Fruit fly (Drosophila melanogaster) whole organism, embryonic: Measurements from ENCODE around the gene CG44437.

ENCODE experiments used
- B-H2 ChIP-seq: fragments of 200-800 bp; sonication (Bioruptor generic); optimal IDR thresholded peaks from 2 replicates; lab custom pipeline; 2018; ENCODE audit warnings: missing biosample characterization, mild to moderate bottlenecking, missing genetic modification characterization
- CG10366 ChIP-seq: fragments of 200-800 bp; sonication (Bioruptor generic); IDR thresholded peaks from 2 replicates; pipeline ENCODE4 v1.3.6; 2022; ENCODE audit warnings: missing biosample characterization, missing genetic modification characterization
- CG10654 ChIP-seq: fragments of 200-800 bp; sonication (Bioruptor generic); optimal IDR thresholded peaks from 2 replicates; lab custom pipeline; 2016; ENCODE audit warnings: missing biosample characterization, missing genetic modification characterization
- CG10979 ChIP-seq: fragments of 200-800 bp; sonication (Bioruptor generic); optimal IDR thresholded peaks from 2 replicates; lab custom pipeline; 2018; ENCODE audit warnings: missing biosample characterization, mild to moderate bottlenecking, missing genetic modification characterization, moderate library complexity
- CG11085 ChIP-seq: fragments of 200-800 bp; sonication (Bioruptor generic); IDR thresholded peaks from 2 replicates; pipeline ENCODE4 v1.3.6; 2022; ENCODE audit warnings: missing biosample characterization, missing genetic modification characterization
- CG11093 ChIP-seq: fragments of 200-800 bp; sonication (Bioruptor generic); IDR thresholded peaks from 3 replicates; pipeline ENCODE4 v1.3.6; 2022; ENCODE audit warnings: missing biosample characterization, missing genetic modification characterization
- CG12155 ChIP-seq: fragments of 200-800 bp; sonication (Bioruptor generic); optimal IDR thresholded peaks from 3 replicates; lab custom pipeline; 2016; ENCODE audit warnings: missing biosample characterization, missing genetic modification characterization
- CG13775 ChIP-seq: fragments of 200-800 bp; sonication (Bioruptor generic); optimal IDR thresholded peaks from 3 replicates; lab custom pipeline; 2017; ENCODE audit warnings: missing biosample characterization, mild to moderate bottlenecking, missing genetic modification characterization
- CG2875 ChIP-seq: fragments of 200-800 bp; sonication (Bioruptor generic); optimal IDR thresholded peaks from 2 replicates; lab custom pipeline; 2017; ENCODE audit warnings: missing biosample characterization, mild to moderate bottlenecking, missing genetic modification characterization, missing genetic modification reagents
- CG30403 ChIP-seq: fragments of 200-800 bp; sonication (Bioruptor generic); optimal IDR thresholded peaks from 3 replicates; lab custom pipeline; 2016; ENCODE audit warnings: missing biosample characterization, missing genetic modification characterization
- CG3281 ChIP-seq: fragments of 200-800 bp; sonication (Bioruptor generic); optimal IDR thresholded peaks from 3 replicates; lab custom pipeline; 2017; ENCODE audit warnings: missing biosample characterization, mild to moderate bottlenecking, missing genetic modification characterization
- CG3847 ChIP-seq: fragments of 200-800 bp; sonication (Bioruptor generic); IDR thresholded peaks from 2 replicates; pipeline ENCODE4 v1.3.6; 2022; ENCODE audit warnings: missing biosample characterization, missing genetic modification characterization
- CG6689 ChIP-seq: fragments of 200-800 bp; sonication (Bioruptor generic); IDR thresholded peaks from 2 replicates; pipeline ENCODE4 v1.3.6; 2022; ENCODE audit warnings: missing biosample characterization, missing genetic modification characterization
- CG7786 ChIP-seq: fragments of 200-800 bp; sonication (Bioruptor generic); optimal IDR thresholded peaks from 2 replicates; lab custom pipeline; 2016; ENCODE audit warnings: missing biosample characterization, missing genetic modification characterization
- CG7839 ChIP-seq: fragments of 200-800 bp; sonication (Bioruptor generic); optimal IDR thresholded peaks from 3 replicates; lab custom pipeline; 2018; ENCODE audit warnings: missing biosample characterization, mild to moderate bottlenecking, missing genetic modification characterization, moderate library complexity
- CG8388 ChIP-seq: fragments of 200-800 bp; sonication (Bioruptor generic); optimal IDR thresholded peaks from 2 replicates; lab custom pipeline; 2019; ENCODE audit warnings: missing biosample characterization, mild to moderate bottlenecking, missing genetic modification characterization, moderate library complexity
- CG8765 ChIP-seq: fragments of 200-800 bp; sonication (Bioruptor generic); IDR thresholded peaks from 2 replicates; pipeline ENCODE4 v1.3.6; 2022; ENCODE audit warnings: missing biosample characterization, missing genetic modification characterization
- CG8944 ChIP-seq: fragments of 200-800 bp; sonication (Bioruptor generic); optimal IDR thresholded peaks from 3 replicates; lab custom pipeline; 2016; ENCODE audit warnings: missing biosample characterization, missing genetic modification characterization
- CoRest ChIP-seq: fragments of 200-800 bp; sonication (Bioruptor generic); optimal IDR thresholded peaks from 3 replicates; lab custom pipeline; 2018; ENCODE audit warnings: missing biosample characterization, mild to moderate bottlenecking, missing genetic modification characterization, moderate library complexity
- Hmr ChIP-seq: fragments of 200-800 bp; sonication (Bioruptor generic); optimal IDR thresholded peaks from 3 replicates; lab custom pipeline; 2017; ENCODE audit warnings: mild to moderate bottlenecking, missing biosample characterization, missing genetic modification reagents, missing genetic modification characterization
- Hr3 ChIP-seq: fragments of 200-800 bp; sonication (Bioruptor generic); optimal IDR thresholded peaks from 3 replicates; lab custom pipeline; 2016; ENCODE audit warnings: missing biosample characterization, missing genetic modification characterization
- Hsf ChIP-seq: fragments of 200-800 bp; sonication (Bioruptor generic); optimal IDR thresholded peaks from 3 replicates; lab custom pipeline; 2016; ENCODE audit warnings: missing biosample characterization, missing genetic modification characterization
- Max ChIP-seq: fragments of 200-800 bp; sonication (Bioruptor generic); optimal IDR thresholded peaks from 2 replicates; lab custom pipeline; 2016; ENCODE audit warnings: missing biosample characterization, mild to moderate bottlenecking, missing genetic modification characterization
- Nf-YA ChIP-seq: fragments of 200-800 bp; sonication (Bioruptor generic); IDR thresholded peaks from 2 replicates; pipeline ENCODE4 v1.3.6; 2022; ENCODE audit warnings: missing biosample characterization, missing genetic modification characterization
- Oli ChIP-seq: fragments of 200-800 bp; sonication (Bioruptor generic); optimal IDR thresholded peaks from 2 replicates; lab custom pipeline; 2018; ENCODE audit warnings: missing biosample characterization, mild to moderate bottlenecking, missing genetic modification characterization, moderate library complexity
- Opbp ChIP-seq: fragments of 200-800 bp; sonication (Bioruptor generic); IDR thresholded peaks from 3 replicates; pipeline ENCODE4 v1.3.6; 2022; ENCODE audit warnings: missing biosample characterization, missing genetic modification characterization; ENCODE audit not compliant: partially characterized antibody
- Optix ChIP-seq: fragments of 200-800 bp; sonication (Bioruptor generic); IDR thresholded peaks from 3 replicates; pipeline ENCODE4 v1.3.6; 2022; ENCODE audit warnings: missing biosample characterization, missing genetic modification characterization
- Spps ChIP-seq: fragments of 200-800 bp; sonication (Bioruptor generic); optimal IDR thresholded peaks from 2 replicates; lab custom pipeline; 2018; ENCODE audit warnings: missing biosample characterization, mild to moderate bottlenecking, missing genetic modification characterization
- Ssrp ChIP-seq: fragments of 200-800 bp; sonication (Bioruptor generic); optimal IDR thresholded peaks from 2 replicates; lab custom pipeline; 2018; ENCODE audit warnings: missing biosample characterization, mild to moderate bottlenecking, missing genetic modification characterization, moderate library complexity
- amos ChIP-seq: fragments of 200-800 bp; sonication (Bioruptor generic); IDR thresholded peaks from 2 replicates; pipeline ENCODE4 v1.3.6; 2022; ENCODE audit warnings: missing biosample characterization, missing genetic modification characterization; ENCODE audit not compliant: partially characterized antibody
- ap ChIP-seq: fragments of 200-800 bp; sonication (Bioruptor generic); IDR thresholded peaks from 2 replicates; pipeline ENCODE4 v1.3.6; 2022; ENCODE audit warnings: missing biosample characterization, missing genetic modification characterization
- chm ChIP-seq: fragments of 200-800 bp; sonication (Bioruptor generic); IDR thresholded peaks from 2 replicates; pipeline ENCODE4 v1.3.6; 2022; ENCODE audit warnings: missing biosample characterization, missing genetic modification characterization
- dmrt99B ChIP-seq: fragments of 200-800 bp; sonication (Bioruptor generic); optimal IDR thresholded peaks from 2 replicates; lab custom pipeline; 2018; ENCODE audit warnings: missing biosample characterization, mild to moderate bottlenecking, missing genetic modification characterization, moderate library complexity
- en ChIP-seq: fragments of 200-800 bp; sonication (Bioruptor generic); optimal IDR thresholded peaks from 2 replicates; lab custom pipeline; 2016; ENCODE audit warnings: missing biosample characterization, missing genetic modification characterization
- gem ChIP-seq: fragments of 200-800 bp; sonication (Bioruptor generic); optimal IDR thresholded peaks from 2 replicates; lab custom pipeline; 2019; ENCODE audit warnings: missing biosample characterization, mild to moderate bottlenecking, missing genetic modification characterization, moderate library complexity
- gfzf ChIP-seq: fragments of 200-800 bp; sonication (Bioruptor generic); optimal IDR thresholded peaks from 2 replicates; lab custom pipeline; 2016; ENCODE audit warnings: missing biosample characterization, mild to moderate bottlenecking, missing genetic modification characterization, moderate library complexity
- grn ChIP-seq: fragments of 200-800 bp; sonication (Bioruptor generic); optimal IDR thresholded peaks from 3 replicates; lab custom pipeline; 2017; ENCODE audit warnings: missing biosample characterization, missing genetic modification characterization
- jumu ChIP-seq: fragments of 200-800 bp; sonication (Bioruptor generic); optimal IDR thresholded peaks from 3 replicates; lab custom pipeline; 2016; ENCODE audit warnings: missing biosample characterization, missing genetic modification characterization
- kah ChIP-seq: fragments of 200-800 bp; sonication (Bioruptor generic); optimal IDR thresholded peaks from 2 replicates; lab custom pipeline; 2018; ENCODE audit warnings: missing biosample characterization, mild to moderate bottlenecking, missing genetic modification characterization
- mld ChIP-seq: fragments of 200-800 bp; sonication (Bioruptor generic); IDR thresholded peaks from 3 replicates; pipeline ENCODE4 v1.3.6; 2022; ENCODE audit warnings: missing biosample characterization, missing genetic modification characterization; ENCODE audit not compliant: partially characterized antibody
- repo ChIP-seq: fragments of 200-800 bp; sonication (Bioruptor generic); optimal IDR thresholded peaks from 2 replicates; lab custom pipeline; 2016; ENCODE audit warnings: missing biosample characterization, missing genetic modification characterization
- sens-2 ChIP-seq: fragments of 200-800 bp; sonication (Bioruptor generic); IDR thresholded peaks from 2 replicates; pipeline ENCODE4 v1.3.6; 2022; ENCODE audit warnings: missing biosample characterization, missing genetic modification characterization
- sisA ChIP-seq: fragments of 200-800 bp; sonication (Bioruptor generic); IDR thresholded peaks from 2 replicates; pipeline ENCODE4 v1.3.6; 2022; ENCODE audit warnings: missing biosample characterization, missing genetic modification characterization
- slbo ChIP-seq: fragments of 200-800 bp; sonication (Bioruptor generic); IDR thresholded peaks from 2 replicates; pipeline ENCODE4 v1.3.6; 2022; ENCODE audit warnings: missing biosample characterization, missing genetic modification characterization
- stc ChIP-seq: fragments of 200-800 bp; sonication (Bioruptor generic); IDR thresholded peaks from 2 replicates; pipeline ENCODE4 v1.3.6; 2022; ENCODE audit warnings: missing biosample characterization, missing genetic modification characterization
- stwl ChIP-seq: fragments of 200-800 bp; sonication (Bioruptor generic); optimal IDR thresholded peaks from 3 replicates; lab custom pipeline; 2018; ENCODE audit warnings: missing biosample characterization, mild to moderate bottlenecking, missing genetic modification characterization, moderate library complexity
- tap ChIP-seq: fragments of 200-800 bp; optimal IDR thresholded peaks from 3 replicates; lab custom pipeline; 2019; ENCODE audit warnings: missing biosample characterization, mild to moderate bottlenecking, missing genetic modification characterization, moderate library complexity
- twi ChIP-seq: fragments of 200-800 bp; optimal IDR thresholded peaks from 2 replicates; lab custom pipeline; 2019; ENCODE audit warnings: missing biosample characterization, mild to moderate bottlenecking, missing genetic modification characterization, moderate library complexity
- unpg ChIP-seq: fragments of 200-800 bp; sonication (Bioruptor generic); optimal IDR thresholded peaks from 3 replicates; lab custom pipeline; 2018; ENCODE audit warnings: missing biosample characterization, mild to moderate bottlenecking, missing genetic modification characterization, moderate library complexity
- wek ChIP-seq: fragments of 200-800 bp; sonication (Bioruptor generic); optimal IDR thresholded peaks from 3 replicates; lab custom pipeline; 2018; ENCODE audit warnings: missing biosample characterization, mild to moderate bottlenecking, missing genetic modification characterization, moderate library complexity
- zen ChIP-seq: fragments of 200-800 bp; sonication (Bioruptor generic); optimal IDR thresholded peaks from 3 replicates; lab custom pipeline; 2018; ENCODE audit warnings: missing biosample characterization, mild to moderate bottlenecking, missing genetic modification characterization, moderate library complexity

The CG44437 gene

DNA sequence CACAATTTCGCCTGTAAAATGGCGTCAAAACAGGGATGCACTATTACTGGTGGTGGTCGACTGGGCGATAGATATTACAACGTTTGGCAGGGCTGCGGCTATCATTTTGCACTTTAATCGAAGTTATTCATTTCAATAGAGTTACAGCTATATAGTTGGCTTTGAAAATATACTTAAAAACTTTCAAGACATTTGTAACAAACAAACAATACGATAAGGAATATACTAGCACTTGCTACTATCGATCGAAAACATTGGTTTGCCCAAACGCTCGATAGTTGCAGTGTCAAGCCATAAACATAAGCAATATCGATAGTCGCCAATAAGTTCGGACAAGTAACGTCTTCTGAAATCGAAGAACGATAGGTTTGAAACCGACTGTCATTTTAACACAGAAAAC, 42.6 kb downstream of the CG44437 start, which contains the start of the genes Bap60 and CG12096 (continued):
- TF ChIP-seq Nf-YA (no peak), CG12155 (GFP tag; lab: Kevin White, UChicago) (peak; percentile 73), Oli (tag; lab: Kevin White, UChicago) (peak; percentile 65), dmrt99B (tag; lab: Kevin White, UChicago) (peak; percentile 67), gfzf (peak; percentile 43), sisA (GFP tag; lab: Robert Waterston, UW) (peak; percentile 58), chm (GFP tag; lab: Robert Waterston, UW) (no peak), CG2875 (no peak), CG10979 (tag; lab: Kevin White, UChicago) (peak; percentile 68), stc (GFP tag; lab: Robert Waterston, UW) (no peak), CG7786 (GFP tag; lab: Kevin White, UChicago) (peak; percentile 86), grn (no peak), CG7839 (peak; percentile 80), en (GFP tag; lab: Kevin White, UChicago) (peak; percentile 15), CG10654 (GFP tag; lab: Kevin White, UChicago) (peak; percentile 62), CG3847 (GFP tag; lab: Robert Waterston, UW) (peak; percentile 65), B-H2 (GFP tag; lab: Kevin White, UChicago) (peak; percentile 74), amos (GFP tag; lab: Robert Waterston, UW) (peak; percentile 81), CG30403 (peak; percentile 82), stwl (tag; lab: Kevin White, UChicago) (peak; percentile 84), Max (GFP tag; lab: Kevin White, UChicago) (peak; percentile 63), sens-2 (no peak), Opbp (GFP tag; lab: Robert Waterston, UW) (peak; percentile 76; the same call in 2 of the 3 replicates), Hmr (GFP tag; lab: Kevin White, UChicago) (no peak), ap (no peak; the same call in 1 of the 2 replicates), CG3281 (GFP tag; lab: Kevin White, UChicago) (no peak), CG6689 (GFP tag; lab: Robert Waterston, UW) (peak; percentile 68), zen (tag; lab: Kevin White, UChicago) (peak; percentile 37), repo (GFP tag; lab: Kevin White, UChicago) (peak; percentile 65), CoRest (tag; lab: Kevin White, UChicago) (peak; percentile 90), Ssrp (peak; percentile 71), CG8765 (peak; percentile 70), unpg (GFP tag; lab: Kevin White, UChicago) (peak; percentile 71), Hsf (GFP tag; lab: Kevin White, UChicago) (peak; percentile 78), CG8944 (peak; percentile 73), mld (GFP tag; lab: Robert Waterston, UW) (peak; percentile 88; the same call in 2 of the 3 replicates), kah (GFP tag; lab: Kevin White, UChicago) (no peak), Hr3 (GFP tag; lab: Kevin White, UChicago) (peak; percentile 70), CG11093 (peak; percentile 32; the same call in 1 of the 3 replicates), CG13775 (GFP tag; lab: Kevin White, UChicago) (peak; percentile 82), twi (peak; percentile 74), Optix (GFP tag; lab: Robert Waterston, UW) (peak; percentile 13; the same call in 1 of the 3 replicates), tap (tag; lab: Kevin White, UChicago) (no peak), CG10366 (peak; percentile 72), gem (tag; lab: Kevin White, UChicago) (peak; percentile 83), CG11085 (GFP tag; lab: Robert Waterston, UW) (no peak), Spps (tag; lab: Kevin White, UChicago) (peak; percentile 23), jumu (peak; percentile 85), slbo (GFP tag; lab: Robert Waterston, UW) (peak; percentile 80), wek (no peak), CG8388 (GFP tag; lab: Kevin White, UChicago) (peak; percentile 58)
